Worm (Caenorhabditis elegans): Measurements from ENCODE around the gene C10G8.8.

The C10G8.8 gene

DNA sequence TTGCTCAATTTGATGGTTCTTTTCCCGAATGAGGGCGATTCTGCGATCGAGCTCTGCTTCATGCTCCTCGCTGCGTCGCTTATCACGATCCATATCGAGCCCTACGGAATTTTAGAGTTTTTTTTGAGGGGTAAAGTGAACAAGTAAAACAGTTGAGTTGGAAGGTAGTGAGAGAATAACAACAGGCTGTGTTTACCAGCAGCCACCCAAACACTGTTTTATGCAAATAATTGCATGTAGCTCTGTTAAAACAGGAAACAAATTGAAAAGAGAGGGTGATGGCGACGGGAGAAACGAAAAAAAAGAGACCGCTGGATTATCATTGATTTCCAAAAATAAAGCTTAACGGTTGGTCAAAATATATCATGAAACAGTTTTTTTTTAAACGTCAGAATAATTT is at the start of gene C10G8.8:
C10G8.8 (minus strand) TSS at position 101 of the 400 bp plus-strand sequence.
- TF ChIP-seq madf-2 (tag; optimal IDR thresholded peaks at IDR 0.05) (no peak), ceh-22 (tag; optimal IDR thresholded peaks at IDR 0.05) (no peak), lin-11 (tag; optimal IDR thresholded peaks at IDR 0.05) (no peak), mec-3 (tag; optimal IDR thresholded peaks at IDR 0.05; ENCODE audit: borderline replicate concordance) (no peak), pha-2 (tag; optimal IDR thresholded peaks at IDR 0.05) (no peak), ztf-16 (tag; optimal IDR thresholded peaks at IDR 0.05) (no peak), fkh-10 (GFP tag; optimal IDR thresholded peaks at IDR 0.05) (no peak)

DNA sequence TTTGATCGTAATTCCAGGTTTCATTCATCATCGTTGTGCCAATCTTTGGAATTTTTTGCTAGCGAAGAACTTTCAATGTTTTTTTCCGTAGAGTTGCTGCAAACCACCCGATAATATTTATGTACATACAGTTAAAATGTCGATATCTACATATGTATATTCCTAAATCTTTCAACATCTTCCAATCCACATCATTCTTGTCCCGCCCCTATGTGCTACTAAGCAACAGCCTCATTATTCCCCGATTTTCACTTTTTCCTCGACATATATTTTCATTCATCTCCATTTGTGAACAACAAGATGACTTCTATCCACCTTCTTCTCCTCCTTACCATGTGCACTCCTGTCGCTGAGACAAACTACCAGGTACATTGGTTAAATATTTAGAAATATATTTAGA is 43.9 kb upstream of the C10G8.8 start, which contains the start of gene C35A11.3:
C35A11.3 (plus strand) TSS at position 301 of the 400 bp plus-strand sequence.
- TF ChIP-seq sox-4 (tag; optimal IDR thresholded peaks at IDR 0.05): no peak
- no peak for TF ChIP-seq pat-9 (tag; optimal IDR thresholded peaks at IDR 0.05)
- no peak for TF ChIP-seq ceh-45 (GFP tag; IDR thresholded peaks at IDR 0.05)
- no peak for TF ChIP-seq hlh-13 (GFP tag; optimal IDR thresholded peaks at IDR 0.05)
- no peak for TF ChIP-seq tbx-2 (tag; optimal IDR thresholded peaks at IDR 0.05)
- no peak for TF ChIP-seq nfya-1 (tag; optimal IDR thresholded peaks at IDR 0.05)
- TF ChIP-seq pha-4 (tag; optimal IDR thresholded peaks at IDR 0.05): no peak
- no peak for TF ChIP-seq lim-6 (tag; optimal IDR thresholded peaks at IDR 0.05)
- no peak for TF ChIP-seq nhr-11 (tag; optimal IDR thresholded peaks at IDR 0.05)
- no peak for TF ChIP-seq hlh-8 (tag; optimal IDR thresholded peaks at IDR 0.05)
- TF ChIP-seq ttx-3 (tag; optimal IDR thresholded peaks at IDR 0.05): no peak
- TF ChIP-seq ref-2 (tag; optimal IDR thresholded peaks at IDR 0.05): no peak
- no peak for TF ChIP-seq sox-2 (GFP tag; IDR thresholded peaks at IDR 0.05)
- no peak for TF ChIP-seq unc-42 (tag; optimal IDR thresholded peaks at IDR 0.05)
- TF ChIP-seq rnt-1 (tag; optimal IDR thresholded peaks at IDR 0.05): no peak

DNA sequence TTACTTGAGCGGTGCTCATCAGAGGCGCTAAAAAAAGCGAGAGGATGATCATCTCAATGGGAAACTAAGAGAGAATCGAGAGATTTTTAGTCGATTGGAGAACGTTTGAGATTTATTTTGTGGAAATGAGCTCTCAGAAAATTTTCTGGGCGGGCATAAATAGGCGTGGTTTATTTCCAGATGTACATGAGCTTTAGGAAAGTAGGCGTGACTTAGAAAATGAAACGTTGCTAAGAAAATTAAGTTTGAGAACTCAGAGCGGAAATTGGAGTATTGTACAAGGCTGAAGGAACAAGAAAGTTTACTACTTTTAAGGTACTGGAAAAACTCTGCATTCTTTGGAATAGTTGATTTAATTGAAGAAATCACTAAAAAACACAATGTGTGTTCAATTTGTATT is 40.6 kb upstream of the C10G8.8 start, which contains the start of gene T09D3.9:
T09D3.9 (minus strand) TSS at position 101 of the 400 bp plus-strand sequence.
- TF ChIP-seq fkh-10 (GFP tag; optimal IDR thresholded peaks at IDR 0.05) (no peak), zip-5 (tag; optimal IDR thresholded peaks at IDR 0.05) (no peak), unc-3 (GFP tag; conservative IDR thresholded peaks at IDR 0.05) (no peak), unc-3 (tag; optimal IDR thresholded peaks at IDR 0.05) (no peak), nhr-11 (tag; optimal IDR thresholded peaks at IDR 0.05) (no peak), mec-3 (tag; optimal IDR thresholded peaks at IDR 0.05; ENCODE audit: borderline replicate concordance) (no peak), npax-4 (tag; optimal IDR thresholded peaks at IDR 0.05) (no peak), fkh-6 (tag; optimal IDR thresholded peaks at IDR 0.05) (no peak), hlh-8 (tag; optimal IDR thresholded peaks at IDR 0.05) (no peak), pag-3 (tag; optimal IDR thresholded peaks at IDR 0.05; ENCODE audit: borderline replicate concordance) (no peak), ttx-3 (tag; optimal IDR thresholded peaks at IDR 0.05) (no peak), nhr-232 (tag; optimal IDR thresholded peaks at IDR 0.05) (no peak), pros-1 (tag; optimal IDR thresholded peaks at IDR 0.05) (no peak), ets-4 (tag; optimal IDR thresholded peaks at IDR 0.05) (no peak), pax-1 (tag; optimal IDR thresholded peaks at IDR 0.05) (no peak), ceh-34 (tag; optimal IDR thresholded peaks at IDR 0.05) (no peak), pha-4 (tag; optimal IDR thresholded peaks at IDR 0.05) (no peak), ceh-2 (tag; optimal IDR thresholded peaks at IDR 0.05) (no peak), ceh-30 (tag; optimal IDR thresholded peaks at IDR 0.05) (no peak), ceh-9 (tag; optimal IDR thresholded peaks at IDR 0.05) (no peak)

ce11 chrV:5364863-5365262 is 36.6 kb upstream of the C10G8.8 start, which contains the start of gene T09D3.8:
T09D3.8 (plus strand) TSS chrV:5365163.
- TF ChIP-seq ceh-48 (tag; optimal IDR thresholded peaks at IDR 0.05) (no peak), hlh-30 (tag; optimal IDR thresholded peaks at IDR 0.05; ENCODE audit: insufficient read depth) (no peak), ama-1 (optimal IDR thresholded peaks at IDR 0.05) (no peak), eyg-1 (tag; optimal IDR thresholded peaks at IDR 0.05) (no peak)

Measured in whole organism, late embryonic.